Fruit fly (Drosophila melanogaster) whole organism, embryonic: ENCODE measurements around the gene JIL-1.

Experiments
- B-H1 ChIP-seq: fragments of 200-800 bp; sonication (Bioruptor generic); IDR thresholded peaks from 3 replicates; pipeline ENCODE4 v1.3.6; 2022; ENCODE audit warnings: missing biosample characterization, missing genetic modification characterization
- C15 ChIP-seq: fragments of 200-800 bp; sonication (Bioruptor generic); IDR thresholded peaks from 3 replicates; pipeline ENCODE4 v1.3.6; 2022; ENCODE audit warnings: missing biosample characterization, missing genetic modification characterization
- CG10209 ChIP-seq: fragments of 200-800 bp; sonication (Bioruptor generic); optimal IDR thresholded peaks from 3 replicates; lab custom pipeline; 2017; ENCODE audit warnings: missing biosample characterization, mild to moderate bottlenecking, missing genetic modification characterization, missing genetic modification reagents
- CG10366 ChIP-seq: fragments of 200-800 bp; sonication (Bioruptor generic); IDR thresholded peaks from 2 replicates; pipeline ENCODE4 v1.3.6; 2022; ENCODE audit warnings: missing biosample characterization, missing genetic modification characterization
- CG10959 ChIP-seq: fragments of 200-800 bp; sonication (Bioruptor generic); IDR thresholded peaks from 2 replicates; pipeline ENCODE4 v1.3.6; 2022; ENCODE audit warnings: missing biosample characterization, missing genetic modification characterization
- CG10979 ChIP-seq: fragments of 200-800 bp; sonication (Bioruptor generic); optimal IDR thresholded peaks from 2 replicates; lab custom pipeline; 2018; ENCODE audit warnings: missing biosample characterization, mild to moderate bottlenecking, missing genetic modification characterization, moderate library complexity
- CG12769 ChIP-seq: fragments of 200-800 bp; sonication (Bioruptor generic); optimal IDR thresholded peaks from 2 replicates; lab custom pipeline; 2019; ENCODE audit warnings: missing biosample characterization, mild to moderate bottlenecking, missing genetic modification characterization, moderate library complexity
- CG13775 ChIP-seq: fragments of 200-800 bp; sonication (Bioruptor generic); optimal IDR thresholded peaks from 3 replicates; lab custom pipeline; 2017; ENCODE audit warnings: missing biosample characterization, mild to moderate bottlenecking, missing genetic modification characterization
- CG14014 ChIP-seq: fragments of 200-800 bp; sonication (Bioruptor generic); IDR thresholded peaks from 2 replicates; pipeline ENCODE4 v1.3.6; 2022; ENCODE audit warnings: missing biosample characterization, missing genetic modification characterization
- CG17568 ChIP-seq: fragments of 200-800 bp; sonication (Bioruptor generic); optimal IDR thresholded peaks from 2 replicates; lab custom pipeline; 2018; ENCODE audit warnings: missing biosample characterization, mild to moderate bottlenecking, missing genetic modification characterization, moderate library complexity
- CG18011 ChIP-seq: fragments of 200-800 bp; sonication (Bioruptor generic); optimal IDR thresholded peaks from 2 replicates; lab custom pipeline; 2017; ENCODE audit warnings: missing biosample characterization, missing genetic modification characterization, mild to moderate bottlenecking, moderate library complexity, missing genotype
- CG18619 ChIP-seq: fragments of 200-800 bp; sonication (Bioruptor generic); optimal IDR thresholded peaks from 3 replicates; lab custom pipeline; 2017; ENCODE audit warnings: missing biosample characterization, mild to moderate bottlenecking, missing genetic modification characterization
- CG32772 ChIP-seq: fragments of 200-800 bp; sonication (Bioruptor generic); IDR thresholded peaks from 2 replicates; pipeline ENCODE4 v1.3.6; 2022; ENCODE audit warnings: missing biosample characterization, missing genetic modification characterization
- CG4820 ChIP-seq: fragments of 200-800 bp; sonication (Bioruptor generic); optimal IDR thresholded peaks from 3 replicates; lab custom pipeline; 2016; ENCODE audit warnings: missing biosample characterization, missing genetic modification characterization
- CG5180 ChIP-seq: fragments of 200-800 bp; sonication (Bioruptor generic); optimal IDR thresholded peaks from 3 replicates; lab custom pipeline; 2017; ENCODE audit warnings: missing biosample characterization, missing genetic modification characterization, mild to moderate bottlenecking, moderate library complexity, missing genetic modification reagents
- CG5245 ChIP-seq: fragments of 200-800 bp; sonication (Bioruptor generic); optimal IDR thresholded peaks from 3 replicates; lab custom pipeline; 2016; ENCODE audit warnings: missing biosample characterization, missing genetic modification characterization
- CG6854 ChIP-seq: fragments of 200-800 bp; sonication (Bioruptor generic); optimal IDR thresholded peaks from 3 replicates; lab custom pipeline; 2017; ENCODE audit warnings: missing biosample characterization, mild to moderate bottlenecking, missing genetic modification characterization
- CG7372 ChIP-seq: fragments of 200-800 bp; sonication (Bioruptor generic); IDR thresholded peaks from 2 replicates; pipeline ENCODE4 v1.3.6; 2022; ENCODE audit warnings: missing biosample characterization, missing genetic modification characterization
- CG8924 ChIP-seq: fragments of 200-800 bp; optimal IDR thresholded peaks from 3 replicates; lab custom pipeline; 2019; ENCODE audit warnings: missing biosample characterization, mild to moderate bottlenecking, missing genetic modification characterization, moderate library complexity
- CG9727 ChIP-seq: fragments of 200-800 bp; sonication (Bioruptor generic); optimal IDR thresholded peaks from 3 replicates; lab custom pipeline; 2017; ENCODE audit warnings: missing biosample characterization, mild to moderate bottlenecking, missing genetic modification characterization
- Chrac-16 ChIP-seq: fragments of 200-800 bp; sonication (Bioruptor generic); optimal IDR thresholded peaks from 3 replicates; lab custom pipeline; 2016; ENCODE audit warnings: missing biosample characterization, missing genetic modification characterization
- Hr51 ChIP-seq, 2 experiments: fragments of 200-800 bp; sonication (Bioruptor generic); optimal IDR thresholded peaks; 2 replicates in 1 of 2; 3 replicates in 1 of 2; lab custom pipeline; 2016 to 2018; ENCODE audit warnings: missing biosample characterization in 2 of 2, missing genetic modification characterization in 2 of 2, mild to moderate bottlenecking in 1 of 2, moderate library complexity in 1 of 2
- Meics ChIP-seq: fragments of 200-800 bp; sonication (Bioruptor generic); optimal IDR thresholded peaks from 2 replicates; lab custom pipeline; 2017; ENCODE audit warnings: missing biosample characterization, mild to moderate bottlenecking, missing genetic modification characterization
- Oli ChIP-seq: fragments of 200-800 bp; sonication (Bioruptor generic); optimal IDR thresholded peaks from 2 replicates; lab custom pipeline; 2018; ENCODE audit warnings: missing biosample characterization, mild to moderate bottlenecking, missing genetic modification characterization, moderate library complexity
- Optix ChIP-seq: fragments of 200-800 bp; sonication (Bioruptor generic); IDR thresholded peaks from 3 replicates; pipeline ENCODE4 v1.3.6; 2022; ENCODE audit warnings: missing biosample characterization, missing genetic modification characterization
- Poxn ChIP-seq: fragments of 200-800 bp; sonication (Bioruptor generic); IDR thresholded peaks from 2 replicates; pipeline ENCODE4 v1.3.6; 2022; ENCODE audit warnings: missing biosample characterization, missing genetic modification characterization
- Ptx1 ChIP-seq: fragments of 200-800 bp; sonication (Bioruptor generic); IDR thresholded peaks from 2 replicates; pipeline ENCODE4 v1.3.6; 2022; ENCODE audit warnings: missing biosample characterization, missing genetic modification characterization
- Trl ChIP-seq, 3 experiments: fragments of >200 bp in 2 of 3; fragments of 200-800 bp in 1 of 3; sonication (Bioruptor generic) in 1 of 3; optimal IDR thresholded peaks; 2 replicates in 1 of 3; 3 replicates in 2 of 3; lab custom pipeline; 2016 to 2017; ENCODE audit warnings: missing biosample characterization in 1 of 3, missing genetic modification characterization in 1 of 3
- Xrp1 ChIP-seq: fragments of 200-800 bp; sonication (Bioruptor generic); IDR thresholded peaks from 2 replicates; pipeline ENCODE4 v1.3.6; 2022; ENCODE audit warnings: missing biosample characterization, missing genetic modification characterization
- al ChIP-seq: fragments of 200-800 bp; sonication (Bioruptor generic); IDR thresholded peaks from 2 replicates; pipeline ENCODE4 v1.3.6; 2022; ENCODE audit warnings: missing biosample characterization, missing genetic modification characterization
- ara ChIP-seq: fragments of 200-800 bp; sonication (Bioruptor generic); IDR thresholded peaks from 2 replicates; pipeline ENCODE4 v1.3.6; 2022; ENCODE audit warnings: missing biosample characterization, missing genetic modification characterization
- bsh ChIP-seq, 2 experiments: fragments of 200-800 bp; sonication (Bioruptor generic); optimal IDR thresholded peaks; 2 replicates each; lab custom pipeline; 2017 to 2018; ENCODE audit warnings: mild to moderate bottlenecking in 2 of 2, missing biosample characterization in 2 of 2, missing genetic modification characterization in 2 of 2, moderate library complexity in 1 of 2
- cas ChIP-seq: fragments of 200-800 bp; sonication (Bioruptor generic); IDR thresholded peaks from 2 replicates; pipeline ENCODE4 v1.3.6; 2022; ENCODE audit warnings: missing biosample characterization, missing genetic modification characterization
- ewg ChIP-seq: fragments of 200-800 bp; sonication (Bioruptor generic); optimal IDR thresholded peaks from 3 replicates; lab custom pipeline; 2017; ENCODE audit warnings: mild to moderate bottlenecking, missing biosample characterization, missing genetic modification reagents, missing genetic modification characterization
- exex ChIP-seq: fragments of 200-800 bp; sonication (Bioruptor generic); optimal IDR thresholded peaks from 4 replicates; lab custom pipeline; 2018; ENCODE audit warnings: missing biosample characterization, mild to moderate bottlenecking, missing genetic modification characterization, moderate library complexity
- hb ChIP-seq: fragments of 200-800 bp; sonication (Bioruptor generic); IDR thresholded peaks from 3 replicates; pipeline ENCODE4 v1.3.6; 2022; ENCODE audit warnings: missing biosample characterization, missing genetic modification characterization; ENCODE audit not compliant: partially characterized antibody
- nerfin-1 ChIP-seq: fragments of 200-800 bp; sonication (Bioruptor generic); optimal IDR thresholded peaks from 3 replicates; lab custom pipeline; 2019; ENCODE audit warnings: missing biosample characterization, mild to moderate bottlenecking, missing genetic modification characterization, moderate library complexity
- pan ChIP-seq, 4 experiments: fragments of >200 bp in 3 of 4; fragments of 200-800 bp in 1 of 4; sonication (Bioruptor generic) in 1 of 4; optimal IDR thresholded peaks in 3 of 4; IDR thresholded peaks in 1 of 4; 2 replicates each; pipeline versions ENCODE4 v1.3.6 to Lab custom; 2017 to 2022; ENCODE audit warnings: missing biosample characterization in 2 of 4, missing genetic modification characterization in 2 of 4, mixed read lengths in 1 of 4
- pfk ChIP-seq: fragments of 200-800 bp; sonication (Bioruptor generic); optimal IDR thresholded peaks from 2 replicates; lab custom pipeline; 2018; ENCODE audit warnings: missing biosample characterization, mild to moderate bottlenecking, missing genetic modification characterization, moderate library complexity
- pho ChIP-seq: fragments of 200-800 bp; sonication (Bioruptor generic); optimal IDR thresholded peaks from 2 replicates; lab custom pipeline; 2016; ENCODE audit warnings: missing biosample characterization, missing genetic modification characterization
- sens ChIP-seq: fragments of 200-800 bp; sonication (Bioruptor generic); peaks from one replicate; lab custom pipeline; 2016; ENCODE audit warnings: missing biosample characterization, missing genetic modification characterization
- slou ChIP-seq: fragments of 200-800 bp; sonication (Bioruptor generic); optimal IDR thresholded peaks from 3 replicates; lab custom pipeline; 2016; ENCODE audit warnings: missing biosample characterization, missing genetic modification characterization
- trem ChIP-seq: fragments of 200-800 bp; optimal IDR thresholded peaks from 3 replicates; lab custom pipeline; 2019; ENCODE audit warnings: missing biosample characterization, mild to moderate bottlenecking, missing genetic modification characterization, moderate library complexity
- trh ChIP-seq: fragments of 200-800 bp; sonication (Bioruptor generic); optimal IDR thresholded peaks from 2 replicates; lab custom pipeline; 2016; ENCODE audit warnings: missing biosample characterization, missing genetic modification characterization
- twi ChIP-seq: fragments of 200-800 bp; optimal IDR thresholded peaks from 2 replicates; lab custom pipeline; 2019; ENCODE audit warnings: missing biosample characterization, mild to moderate bottlenecking, missing genetic modification characterization, moderate library complexity
- wdn ChIP-seq: fragments of 200-800 bp; sonication (Bioruptor generic); IDR thresholded peaks from 2 replicates; pipeline ENCODE4 v1.3.6; 2022; ENCODE audit warnings: missing biosample characterization, missing genetic modification characterization
- zfh2 ChIP-seq: fragments of 200-800 bp; sonication (Bioruptor generic); optimal IDR thresholded peaks from 2 replicates; lab custom pipeline; 2016; ENCODE audit warnings: missing biosample characterization, missing genetic modification characterization

The JIL-1 gene

DNA sequence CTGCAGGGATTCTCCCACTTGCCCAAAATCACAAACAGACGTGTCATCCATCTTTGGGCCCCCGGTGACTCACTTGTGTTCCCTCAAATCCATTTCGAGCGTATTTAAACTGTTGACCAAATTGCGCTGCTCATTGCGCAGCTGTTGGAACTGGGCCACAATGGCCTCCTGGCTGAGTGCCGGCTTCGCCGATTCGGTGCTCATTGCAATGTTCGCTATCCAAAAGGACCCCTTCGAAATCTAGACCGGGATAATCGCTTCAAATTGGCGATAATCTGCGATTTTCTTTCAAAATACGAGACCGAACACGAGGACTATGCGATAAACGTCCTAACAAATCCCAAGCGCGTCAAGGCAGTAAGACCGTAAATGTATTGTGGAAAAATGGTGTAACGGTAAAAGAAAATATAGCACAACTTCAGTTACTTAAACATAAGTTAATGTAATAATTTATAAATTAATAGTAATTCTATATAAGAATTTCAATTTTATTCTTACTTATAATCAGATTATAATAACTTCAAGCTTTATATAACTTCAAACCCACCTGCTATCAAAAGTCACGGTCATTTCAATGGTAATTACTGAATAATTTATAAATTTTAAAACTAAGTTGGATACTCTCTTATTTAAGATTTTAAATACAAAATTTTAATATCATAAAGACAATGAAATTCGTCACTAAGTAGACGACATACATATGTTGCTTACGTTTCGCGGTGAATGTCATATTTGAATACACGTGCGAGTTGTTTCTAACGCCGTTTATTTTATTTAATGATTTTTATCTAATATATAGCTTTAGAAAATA is 18.7 kb downstream of the JIL-1 start, which contains the start of the genes Pfdn2 and Noc1 (continued):
- TF ChIP-seq pan (optimal IDR thresholded peaks at IDR 0.05; lab: Kevin White, UChicago) (no peak), pan (GFP tag; optimal IDR thresholded peaks at IDR 0.05 in 1 of 2, IDR thresholded peaks at IDR 0.05 in 1 of 2) (peak in 1 of 2 experiments; percentile 61), ara (GFP tag; lab: Robert Waterston, UW) (peak; percentile 9; the same call in 1 of the 2 replicates), CG10366 (GFP tag; lab: Robert Waterston, UW) (peak; percentile 50; the same call in 1 of the 2 replicates), CG18619 (GFP tag; lab: Kevin White, UChicago) (peak; percentile 3), Chrac-16 (GFP tag; lab: Kevin White, UChicago) (peak; percentile 42), Xrp1 (GFP tag; lab: Robert Waterston, UW) (peak; percentile 48; the same call in 1 of the 2 replicates), nerfin-1 (tag; lab: Kevin White, UChicago) (no peak), pfk (GFP tag; lab: Kevin White, UChicago) (no peak), CG8924 (peak; percentile 50), Trl (optimal IDR thresholded peaks at IDR 0.05; lab: Kevin White, UChicago) (no peak), Trl (GFP tag; optimal IDR thresholded peaks at IDR 0.05; lab: Kevin White, UChicago) (peak; percentile 32), Optix (no peak), al (peak; percentile 60; the same call in 1 of the 2 replicates), CG10979 (tag; lab: Kevin White, UChicago) (peak; percentile 33), CG12769 (tag; lab: Kevin White, UChicago) (no peak), Poxn (GFP tag; lab: Robert Waterston, UW) (no peak), CG32772 (GFP tag; lab: Robert Waterston, UW) (peak; percentile 55), Ptx1 (GFP tag; lab: Robert Waterston, UW) (peak; percentile 57; the same call in 1 of the 2 replicates), trem (tag; lab: Kevin White, UChicago) (no peak), pho (GFP tag; lab: Kevin White, UChicago) (no peak), CG14014 (GFP tag; lab: Robert Waterston, UW) (peak; percentile 43; the same call in 1 of the 2 replicates), exex (no peak), CG13775 (GFP tag; lab: Kevin White, UChicago) (peak; percentile 64), CG17568 (GFP tag; lab: Kevin White, UChicago) (no peak), ewg (peak; percentile 53), Meics (GFP tag; lab: Kevin White, UChicago) (peak; percentile 100), CG5245 (GFP tag; lab: Kevin White, UChicago) (no peak), CG9727 (GFP tag; lab: Kevin White, UChicago) (peak; percentile 39), zfh2 (peak; percentile 27), CG10209 (GFP tag; lab: Kevin White, UChicago) (peak; percentile 50), cas (GFP tag; lab: Robert Waterston, UW) (0 out of 2 replicates have a peak, but pooled peaks have one; percentile 7), CG10959 (GFP tag; lab: Robert Waterston, UW) (no peak), C15 (0 out of 3 replicates have a peak, but pooled peaks have one; percentile 18), Hr51 (GFP tag; optimal IDR thresholded peaks at IDR 0.05; lab: Kevin White, UChicago) (peak in 1 of 2 experiments; percentile 38), slou (no peak), bsh (GFP tag; optimal IDR thresholded peaks at IDR 0.05; lab: Kevin White, UChicago) (peak in 1 of 2 experiments; percentile 62), CG18011 (GFP tag; lab: Kevin White, UChicago) (no peak), Oli (tag; lab: Kevin White, UChicago) (peak; percentile 41), trh (GFP tag; lab: Kevin White, UChicago) (no peak), CG5180 (no peak), CG7372 (GFP tag; lab: Robert Waterston, UW) (no peak), wdn (peak; percentile 39; the same call in 1 of the 2 replicates), CG4820 (GFP tag; lab: Kevin White, UChicago) (peak; percentile 34), sens (GFP tag; lab: Kevin White, UChicago) (no peak), B-H1 (GFP tag; lab: Robert Waterston, UW) (no peak), hb (GFP tag; lab: Robert Waterston, UW) (no peak), CG6854 (GFP tag; lab: Kevin White, UChicago) (no peak), twi (peak; percentile 82)
